Fruit fly (Drosophila melanogaster): ENCODE data around the gene CG32536.

CG32536 gene

DNA sequence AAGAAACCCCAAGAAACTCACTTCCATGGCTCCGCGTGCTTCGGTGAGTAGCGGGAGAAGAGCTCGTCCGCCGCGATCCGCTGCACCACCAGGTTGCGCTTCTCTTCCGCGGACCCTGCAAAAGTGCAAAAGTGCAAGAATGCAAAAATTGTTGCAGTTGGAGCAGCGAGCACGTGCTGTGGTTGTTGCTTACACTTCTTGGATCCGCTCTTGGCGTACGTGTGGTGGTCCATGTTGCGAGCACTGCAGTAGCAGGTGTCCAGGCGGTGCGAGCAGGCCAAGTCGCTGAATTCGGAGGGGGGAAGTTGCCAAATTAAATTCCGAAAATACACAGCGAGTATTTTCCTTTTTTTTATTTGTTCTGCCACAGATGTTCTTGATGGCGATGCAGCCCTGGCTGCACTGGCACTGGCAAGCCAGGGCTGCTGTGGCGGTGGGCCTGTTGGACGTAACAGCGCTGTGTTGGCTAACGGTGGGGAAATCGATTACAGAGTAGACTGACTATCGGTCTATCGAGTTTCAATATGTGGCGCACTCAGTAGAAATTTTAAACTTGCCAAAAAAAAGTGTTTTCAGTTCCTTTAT is 8.1 kb downstream of the CG32536 start, which contains the start of gene CG8010 (continued):
- TF ChIP-seq Dbx (GFP tag; IDR thresholded peaks at IDR 0.05) = peak; percentile 33; the same call in 1 of the 3 replicates
- TF ChIP-seq CG14014 (GFP tag; IDR thresholded peaks at IDR 0.05) = peak; percentile 40; the same call in 1 of the 2 replicates
- peak; percentile 15 for TF ChIP-seq CG8924 (tag; optimal IDR thresholded peaks at IDR 0.05)
- no peak for TF ChIP-seq disco-r (GFP tag; optimal IDR thresholded peaks at IDR 0.05)
- no peak for TF ChIP-seq CG14860 (GFP tag; IDR thresholded peaks at IDR 0.05; ENCODE audit: partially characterized antibody)
- TF ChIP-seq amos (GFP tag; IDR thresholded peaks at IDR 0.05; ENCODE audit: partially characterized antibody) = peak; percentile 41; the same call in 1 of the 2 replicates
- TF ChIP-seq CG17186 (GFP tag; optimal IDR thresholded peaks at IDR 0.05) = peak; percentile 48
- peak; percentile 24 for TF ChIP-seq da (GFP tag; optimal IDR thresholded peaks at IDR 0.05)
- peak; percentile 47 for TF ChIP-seq stwl (tag; optimal IDR thresholded peaks at IDR 0.05)
- peak; percentile 68 for TF ChIP-seq CG12155 (GFP tag; optimal IDR thresholded peaks at IDR 0.05)
- TF ChIP-seq ind (GFP tag; optimal IDR thresholded peaks at IDR 0.05) = no peak
- peak; percentile 63 for TF ChIP-seq bbx (GFP tag; IDR thresholded peaks at IDR 0.05; ENCODE audit: partially characterized antibody)
- TF ChIP-seq Med (GFP tag) = peak; percentile 80
- TF ChIP-seq chm (GFP tag; IDR thresholded peaks at IDR 0.05) = peak; percentile 48; the same call in 1 of the 2 replicates
- TF ChIP-seq lilli (GFP tag; optimal IDR thresholded peaks at IDR 0.05) = peak; percentile 41
- no peak for TF ChIP-seq Tbp (GFP tag; optimal IDR thresholded peaks at IDR 0.05)
- TF ChIP-seq CG13775 (GFP tag; optimal IDR thresholded peaks at IDR 0.05) = no peak

DNA sequence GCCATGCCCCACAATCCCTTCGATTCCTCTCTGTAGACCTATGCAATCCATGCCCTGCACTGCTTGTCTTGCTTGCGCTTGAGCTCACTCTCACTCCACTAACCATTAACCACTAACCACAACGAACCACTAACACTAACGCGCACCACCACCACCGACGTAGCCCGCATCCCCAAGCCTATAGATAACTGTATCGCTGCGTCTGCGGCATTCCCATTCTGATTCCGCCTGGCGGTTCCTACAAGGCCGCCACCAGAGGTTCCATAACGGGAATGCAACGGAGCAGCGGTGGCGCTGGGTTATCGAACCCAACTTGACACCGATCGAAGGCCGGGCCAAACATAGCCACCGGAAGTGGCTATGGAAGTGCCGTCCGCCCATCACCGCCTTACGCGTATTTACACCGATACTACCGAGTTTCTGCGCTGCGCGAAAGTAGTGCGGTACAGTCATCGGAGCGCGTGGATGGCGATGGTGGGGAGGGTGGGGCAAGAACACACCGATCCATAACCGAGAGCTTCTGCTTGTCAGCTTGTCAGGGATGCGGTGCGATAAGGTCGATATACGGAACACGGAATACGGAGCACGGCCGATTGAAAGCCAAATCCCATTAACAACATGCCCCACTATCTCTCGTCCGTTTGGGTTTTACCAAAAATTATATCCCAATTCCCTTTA is 10.8 kb downstream of the CG32536 start:
- TF ChIP-seq lab (GFP tag; optimal IDR thresholded peaks at IDR 0.05) = peak; percentile 91
- TF ChIP-seq CG18011 (GFP tag; optimal IDR thresholded peaks at IDR 0.05) = peak; percentile 94
- TF ChIP-seq gcm (GFP tag; optimal IDR thresholded peaks at IDR 0.05) = peak; percentile 60
- peak; percentile 59 for TF ChIP-seq Ets65A (GFP tag)
- no peak for TF ChIP-seq zfh2 (GFP tag; optimal IDR thresholded peaks at IDR 0.05)
- TF ChIP-seq crol (GFP tag; IDR thresholded peaks at IDR 0.05) = peak; percentile 61
- peak; percentile 12 for TF ChIP-seq cg (GFP tag; optimal IDR thresholded peaks at IDR 0.05)
- TF ChIP-seq yki (optimal IDR thresholded peaks at IDR 0.05) = no peak
- TF ChIP-seq CG1832 (GFP tag; optimal IDR thresholded peaks at IDR 0.05) = peak; percentile 6

DNA sequence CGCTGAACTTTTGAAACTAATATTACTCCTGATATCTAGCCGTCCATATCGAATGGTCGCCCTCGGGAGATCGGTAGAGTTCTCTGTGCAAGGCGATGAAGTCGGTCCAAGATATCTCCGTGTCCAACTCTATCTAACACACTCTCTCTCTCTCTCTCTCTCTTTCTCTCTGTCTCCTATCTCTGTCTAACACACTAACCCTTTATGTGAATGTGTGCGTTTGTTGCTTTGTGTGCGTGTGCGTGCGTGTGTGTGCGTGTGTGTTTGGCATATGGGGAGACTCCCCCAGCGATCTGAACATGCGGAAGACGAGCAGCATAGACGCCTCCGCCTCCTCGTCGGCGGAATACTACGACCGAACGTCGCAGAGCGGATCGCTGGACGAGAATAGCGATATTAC is 12.3 kb downstream of the CG32536 start:
- no peak for TF ChIP-seq CG12219 (GFP tag; optimal IDR thresholded peaks at IDR 0.05)
- peak in 1 of 2 experiments; percentile 43 for TF ChIP-seq Trl (optimal IDR thresholded peaks at IDR 0.05)
- TF ChIP-seq Trl (GFP tag; optimal IDR thresholded peaks at IDR 0.05) = no peak
- TF ChIP-seq sc (optimal IDR thresholded peaks at IDR 0.05) = no peak
- no peak for TF ChIP-seq sc (GFP tag; optimal IDR thresholded peaks at IDR 0.05)
- peak; percentile 23 for TF ChIP-seq Med (GFP tag)
- TF ChIP-seq hb (GFP tag; IDR thresholded peaks at IDR 0.05; ENCODE audit: partially characterized antibody) = no peak
- TF ChIP-seq Atf6 (GFP tag; IDR thresholded peaks at IDR 0.05) = no peak
- peak; percentile 66 for TF ChIP-seq CG1832 (GFP tag; optimal IDR thresholded peaks at IDR 0.05)
- TF ChIP-seq cg (GFP tag; optimal IDR thresholded peaks at IDR 0.05) = peak; percentile 91
- no peak for TF ChIP-seq Atf-2 (GFP tag; optimal IDR thresholded peaks at IDR 0.05)
- TF ChIP-seq maf-S (GFP tag; optimal IDR thresholded peaks at IDR 0.05) = no peak
- no peak for TF ChIP-seq Atf3 (GFP tag; optimal IDR thresholded peaks at IDR 0.05)

DNA sequence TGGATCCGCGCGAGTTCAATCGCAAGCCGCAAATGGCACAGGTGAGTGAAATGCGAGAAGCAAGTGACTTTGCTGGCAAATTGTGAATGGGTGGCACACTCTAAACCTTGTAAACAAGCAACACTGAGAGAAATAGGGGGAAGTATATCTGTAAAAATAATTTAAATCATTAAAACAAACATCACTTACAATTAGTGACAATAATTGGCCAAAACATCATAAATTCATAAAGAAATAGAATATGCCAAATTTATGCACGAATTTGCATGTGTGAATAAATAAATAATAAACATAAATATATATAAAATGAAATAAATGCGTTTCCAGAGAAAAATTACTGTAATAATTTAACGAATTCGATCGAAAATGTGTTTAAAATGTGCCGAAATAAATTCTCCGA is 14.1 kb downstream of the CG32536 start:
- no peak for TF ChIP-seq CG33557 (GFP tag; optimal IDR thresholded peaks at IDR 0.05)
- TF ChIP-seq chinmo (GFP tag; IDR thresholded peaks at IDR 0.05; ENCODE audit: partially characterized antibody) = no peak
- peak; percentile 3 for TF ChIP-seq CG8924 (tag; optimal IDR thresholded peaks at IDR 0.05)
- TF ChIP-seq CG9817 (tag; optimal IDR thresholded peaks at IDR 0.05) = no peak
- TF ChIP-seq CG17829 (tag; optimal IDR thresholded peaks at IDR 0.05) = peak; percentile 6
- TF ChIP-seq odd (GFP tag; optimal IDR thresholded peaks at IDR 0.05) = no peak
- peak; percentile 6 for TF ChIP-seq Ssrp (tag; optimal IDR thresholded peaks at IDR 0.05)
- TF ChIP-seq sd (tag; optimal IDR thresholded peaks at IDR 0.05) = no peak
- no peak for TF ChIP-seq HHEX (GFP tag; optimal IDR thresholded peaks at IDR 0.05)
- TF ChIP-seq CG18476 (GFP tag; optimal IDR thresholded peaks at IDR 0.05) = no peak
- no peak for TF ChIP-seq MBD-R2 (GFP tag; IDR thresholded peaks at IDR 0.05)
- TF ChIP-seq CG3726 (GFP tag; IDR thresholded peaks at IDR 0.05) = no peak

All from whole organism, embryonic.